Fruit fly (Drosophila melanogaster): Measurements from ENCODE around the gene CG42353.

CG42353 gene

dm6 chrX:16104738-16105426 is at the start of gene CG42353, which contains the start of gene CG42354 (continued):
- TF ChIP-seq vvl (GFP tag; IDR thresholded peaks at IDR 0.05) (peak; percentile 96), gce (GFP tag; IDR thresholded peaks at IDR 0.05) (peak; percentile 92), CG16813 (GFP tag; IDR thresholded peaks at IDR 0.05; ENCODE audit: partially characterized antibody) (no peak), Ets65A (GFP tag) (peak; percentile 95), Hr78 (GFP tag; optimal IDR thresholded peaks at IDR 0.05) (peak in 1 of 2 experiments; percentile 98), tna (GFP tag; IDR thresholded peaks at IDR 0.05; ENCODE audit: partially characterized antibody) (peak; percentile 23; the same call in 1 of the 2 replicates), tll (GFP tag; optimal IDR thresholded peaks at IDR 0.05) (peak in 1 of 2 experiments; percentile 68), oc (tag; optimal IDR thresholded peaks at IDR 0.05) (peak; percentile 95), az2 (GFP tag; optimal IDR thresholded peaks at IDR 0.05) (peak; percentile 96), nerfin-1 (tag; optimal IDR thresholded peaks at IDR 0.05) (peak; percentile 93), CG10543 (GFP tag; optimal IDR thresholded peaks at IDR 0.05) (peak; percentile 93), Mad (GFP tag; optimal IDR thresholded peaks at IDR 0.05) (peak; percentile 94), sim (GFP tag; IDR thresholded peaks at IDR 0.05) (peak; percentile 87), CG12104 (GFP tag; optimal IDR thresholded peaks at IDR 0.05) (peak; percentile 96), gcm (GFP tag; optimal IDR thresholded peaks at IDR 0.05) (peak; percentile 97), zfh1 (GFP tag; IDR thresholded peaks at IDR 0.05) (peak; percentile 95), lbe (GFP tag; optimal IDR thresholded peaks at IDR 0.05) (peak; percentile 92), Drgx (GFP tag; IDR thresholded peaks at IDR 0.05) (peak; percentile 93), trh (GFP tag; optimal IDR thresholded peaks at IDR 0.05) (peak; percentile 87), dimm (GFP tag; IDR thresholded peaks at IDR 0.05) (peak; percentile 86), crc (GFP tag; optimal IDR thresholded peaks at IDR 0.05) (no peak), bigmax (GFP tag; optimal IDR thresholded peaks at IDR 0.05) (peak; percentile 47), repo (GFP tag; optimal IDR thresholded peaks at IDR 0.05) (peak; percentile 86), caup (GFP tag; optimal IDR thresholded peaks at IDR 0.05; ENCODE audit: severe bottlenecking) (peak; percentile 95), Dip3 (GFP tag; optimal IDR thresholded peaks at IDR 0.05) (peak; percentile 92), zen2 (GFP tag; IDR thresholded peaks at IDR 0.05; ENCODE audit: partially characterized antibody) (no peak), CG6854 (GFP tag; optimal IDR thresholded peaks at IDR 0.05) (peak; percentile 89), Six4 (GFP tag; optimal IDR thresholded peaks at IDR 0.05) (peak; percentile 93), sd (tag; optimal IDR thresholded peaks at IDR 0.05) (peak; percentile 81), ken (GFP tag; IDR thresholded peaks at IDR 0.05) (peak; percentile 92), en (GFP tag; optimal IDR thresholded peaks at IDR 0.05) (peak; percentile 38), pho (GFP tag; optimal IDR thresholded peaks at IDR 0.05) (peak; percentile 95), prd (optimal IDR thresholded peaks at IDR 0.05) (no peak), prd (GFP tag; IDR thresholded peaks at IDR 0.05) (peak; percentile 96), fd3F (GFP tag; optimal IDR thresholded peaks at IDR 0.05) (peak; percentile 90), cas (GFP tag; IDR thresholded peaks at IDR 0.05) (peak; percentile 79), CG14965 (GFP tag; optimal IDR thresholded peaks at IDR 0.05; ENCODE audit: borderline replicate concordance) (peak; percentile 18), Gug (GFP tag; IDR thresholded peaks at IDR 0.05) (peak; percentile 89), CG18476 (GFP tag; optimal IDR thresholded peaks at IDR 0.05) (peak; percentile 96), CG8388 (GFP tag; optimal IDR thresholded peaks at IDR 0.05) (peak; percentile 97), Mrtf (GFP tag; IDR thresholded peaks at IDR 0.05) (peak; percentile 90), grau (tag; optimal IDR thresholded peaks at IDR 0.05) (peak; percentile 96), Sry-δ (GFP tag; optimal IDR thresholded peaks at IDR 0.05) (peak; percentile 58), CG14710 (tag; optimal IDR thresholded peaks at IDR 0.05) (peak; percentile 97), CG7357 (GFP tag; IDR thresholded peaks at IDR 0.05) (peak; percentile 88), Rfx (GFP tag; IDR thresholded peaks at IDR 0.05) (peak; percentile 93), kni (GFP tag; optimal IDR thresholded peaks at IDR 0.05) (peak; percentile 75), sob (GFP tag; IDR thresholded peaks at IDR 0.05) (peak; percentile 93), tio (GFP tag; optimal IDR thresholded peaks at IDR 0.05) (peak; percentile 98)
